Worm (Caenorhabditis elegans) whole organism, young adult: ENCODE results near the gene R04F11.2.

Experiments used
- F22D6.2 ChIP-seq: sonication (generic microtip); optimal IDR thresholded peaks from 2 replicates; lab custom pipeline; 2016; ENCODE audit warnings: mild to moderate bottlenecking, missing genetic modification characterization, missing compliant biosample characterization
- ceh-91 ChIP-seq: fragments of 200-800 bp; sonication (Bioruptor generic); IDR thresholded peaks from 2 replicates; pipeline ENCODE4 v1.3.6; 2022; ENCODE audit warnings: missing genetic modification reagents, missing genetic modification characterization, missing compliant biosample characterization
- dpff-1 ChIP-seq: sonication (generic microtip); optimal IDR thresholded peaks from 2 replicates; lab custom pipeline; 2017; ENCODE audit warnings: mild to moderate bottlenecking, missing genetic modification characterization, missing compliant biosample characterization
- madf-10 ChIP-seq: sonication (generic microtip); optimal IDR thresholded peaks from 2 replicates; lab custom pipeline; 2016; ENCODE audit warnings: mild to moderate bottlenecking, missing genetic modification characterization, missing compliant biosample characterization
- mel-28 ChIP-seq: sonication (generic microtip); optimal IDR thresholded peaks from 2 replicates; lab custom pipeline; 2016; ENCODE audit warnings: borderline replicate concordance, mild to moderate bottlenecking, missing genetic modification characterization, missing compliant biosample characterization
- mxl-1 ChIP-seq: sonication (generic microtip); optimal IDR thresholded peaks from 2 replicates; lab custom pipeline; 2016; ENCODE audit warnings: missing genetic modification characterization, missing compliant biosample characterization
- rcor-1 ChIP-seq: fragments of 200-800 bp; sonication (Bioruptor generic); IDR thresholded peaks from 2 replicates; pipeline ENCODE4 v1.3.6; 2022; ENCODE audit warnings: missing genetic modification reagents, missing genetic modification characterization, missing compliant biosample characterization

- TF ChIP-seq madf-10 (tag; lab: Kevin White, UChicago) (no peak), F22D6.2 (tag; lab: Kevin White, UChicago) (no peak), ceh-91 (GFP tag; lab: Robert Waterston, UW) (no peak), dpff-1 (peak; percentile 57), rcor-1 (GFP tag; lab: Robert Waterston, UW) (no peak), mxl-1 (tag; lab: Kevin White, UChicago) (no peak), mel-28 (tag; lab: Kevin White, UChicago) (no peak)
These were observed 2.2 kb downstream of the R04F11.2 start for ce11 chrV:12320274-12320839.
